Worm (Caenorhabditis elegans): ENCODE data around the gene ZK353.4.

The ZK353.4 gene

ce11 chrIII:8389539-8389938 lies at the start of gene ZK353.4:
TSS of gene ZK353.4 (minus strand) at chrIII:8389639.
- TF ChIP-seq flh-1 (GFP tag; optimal IDR thresholded peaks at IDR 0.05), result no peak
- no peak for TF ChIP-seq sptf-1 (tag; optimal IDR thresholded peaks at IDR 0.05)
- no peak for TF ChIP-seq M03D4.4 (tag; optimal IDR thresholded peaks at IDR 0.05)
- no peak for TF ChIP-seq cnd-1 (tag; optimal IDR thresholded peaks at IDR 0.05)
- no peak for TF ChIP-seq nhr-237 (tag; optimal IDR thresholded peaks at IDR 0.05)
- no peak for TF ChIP-seq mls-2 (tag; optimal IDR thresholded peaks at IDR 0.05)
- TF ChIP-seq bed-3 (GFP tag; optimal IDR thresholded peaks at IDR 0.05), result no peak
- TF ChIP-seq snpc-4 (tag; optimal IDR thresholded peaks at IDR 0.05), result no peak
- TF ChIP-seq mab-5 (tag; optimal IDR thresholded peaks at IDR 0.05), result no peak
- no peak for TF ChIP-seq ceh-83 (GFP tag; optimal IDR thresholded peaks at IDR 0.05)
- no peak for TF ChIP-seq lsy-2 (tag; optimal IDR thresholded peaks at IDR 0.05)
- TF ChIP-seq blmp-1 (tag; optimal IDR thresholded peaks at IDR 0.05), result no peak
- TF ChIP-seq nhr-2 (tag; optimal IDR thresholded peaks at IDR 0.05), result no peak
- TF ChIP-seq drap-1 (GFP tag; optimal IDR thresholded peaks at IDR 0.05), result no peak

DNA sequence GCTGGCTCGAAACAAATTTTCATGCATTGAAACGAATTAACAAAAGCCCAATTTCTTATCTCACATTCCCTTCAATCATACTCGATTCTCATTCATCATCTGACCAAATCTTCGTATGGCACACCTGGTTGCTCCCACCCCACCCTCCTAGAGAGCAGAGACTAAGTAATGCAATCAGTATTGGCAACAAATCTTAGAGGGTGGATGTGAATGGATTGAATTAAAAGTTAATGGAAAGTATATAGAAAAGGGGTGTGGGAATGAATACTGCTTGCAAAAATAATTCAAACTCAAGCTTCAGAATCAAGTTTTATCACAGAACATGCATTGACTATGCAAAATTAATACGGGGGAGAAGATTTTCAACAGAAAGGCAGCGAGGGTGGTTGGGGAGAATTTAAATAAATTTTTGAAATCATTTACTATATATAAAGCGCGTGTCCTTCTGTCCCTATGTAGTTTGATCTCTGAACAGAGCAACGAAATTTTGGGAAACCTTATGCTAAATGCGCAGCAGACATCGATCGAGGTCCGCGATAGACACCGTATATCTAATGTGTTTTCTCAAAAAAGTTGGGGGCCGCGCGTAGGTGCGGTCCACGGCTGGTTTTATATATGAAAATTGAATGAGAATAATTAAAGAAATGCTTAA lies 48.5 kb upstream of the ZK353.4 start:
- peak; percentile 63 for TF ChIP-seq ces-1 (GFP tag; optimal IDR thresholded peaks at IDR 0.05)
- no peak for TF ChIP-seq ceh-39 (tag; optimal IDR thresholded peaks at IDR 0.05)

ce11 chrIII:8435074-8435473 lies 45.6 kb upstream of the ZK353.4 start, which contains the start of gene ZK1236.9:
TSS of gene ZK1236.9 (minus strand) at chrIII:8435174.
- TF ChIP-seq flh-1 (GFP tag; optimal IDR thresholded peaks at IDR 0.05) (no peak), M03D4.4 (tag; optimal IDR thresholded peaks at IDR 0.05) (no peak), drap-1 (GFP tag; optimal IDR thresholded peaks at IDR 0.05) (no peak), ceh-43 (GFP tag; optimal IDR thresholded peaks at IDR 0.05) (no peak), sem-2 (GFP tag; optimal IDR thresholded peaks at IDR 0.05) (no peak), sptf-1 (tag; optimal IDR thresholded peaks at IDR 0.05) (no peak), mab-5 (tag; optimal IDR thresholded peaks at IDR 0.05) (no peak), unc-120 (tag; optimal IDR thresholded peaks at IDR 0.05; ENCODE audit: poor library complexity, severe bottlenecking) (no peak), lin-32 (GFP tag; optimal IDR thresholded peaks at IDR 0.05) (no peak)

DNA sequence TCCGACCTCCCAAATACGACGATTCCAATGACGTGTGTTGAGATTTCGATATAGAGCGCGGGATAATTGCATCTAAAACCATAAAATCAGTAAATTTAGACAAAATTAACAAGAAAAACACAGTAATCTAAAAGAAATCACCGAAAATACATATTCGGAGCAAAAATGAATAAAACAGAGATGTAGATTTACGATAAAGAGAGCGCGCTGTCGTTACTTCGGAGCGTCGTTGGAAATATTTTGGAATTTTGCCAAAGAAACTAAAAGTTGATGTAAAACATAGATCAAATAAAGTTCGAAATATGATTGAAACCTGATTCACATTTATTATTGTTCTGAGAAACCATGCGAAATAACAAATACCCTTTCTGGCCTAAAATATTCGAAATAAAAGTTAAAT lies 42.7 kb upstream of the ZK353.4 start, which contains the start of gene ZK1236.5:
Gene ZK1236.5, minus strand, starts transcription at position 72 of the 400 bp plus-strand sequence.
- TF ChIP-seq ces-1 (GFP tag; optimal IDR thresholded peaks at IDR 0.05), result peak; percentile 18
- TF ChIP-seq lsy-2 (tag; optimal IDR thresholded peaks at IDR 0.05), result no peak

ce11 chrIII:8429497-8429896 lies 40.1 kb upstream of the ZK353.4 start:
- TF ChIP-seq mab-5 (tag; optimal IDR thresholded peaks at IDR 0.05) (no peak), nhr-28 (tag; optimal IDR thresholded peaks at IDR 0.05) (no peak), lsy-2 (tag; optimal IDR thresholded peaks at IDR 0.05) (no peak), lin-32 (GFP tag; optimal IDR thresholded peaks at IDR 0.05) (no peak), drap-1 (GFP tag; optimal IDR thresholded peaks at IDR 0.05) (no peak), elt-3 (tag; optimal IDR thresholded peaks at IDR 0.05) (no peak), snpc-4 (tag; optimal IDR thresholded peaks at IDR 0.05) (no peak), bed-3 (GFP tag; optimal IDR thresholded peaks at IDR 0.05) (no peak), unc-62 (GFP tag; optimal IDR thresholded peaks at IDR 0.05) (no peak), ztf-11 (tag; optimal IDR thresholded peaks at IDR 0.05) (no peak), lin-13 (tag; optimal IDR thresholded peaks at IDR 0.05) (no peak), cnd-1 (tag; optimal IDR thresholded peaks at IDR 0.05) (no peak), mep-1 (tag; optimal IDR thresholded peaks at IDR 0.05) (no peak)

ce11 chrIII:8429035-8429434 lies 39.6 kb upstream of the ZK353.4 start, which contains the start of gene ZK1236.1:
TSS of gene ZK1236.1 (plus strand) at chrIII:8429297.
- TF ChIP-seq ces-1 (GFP tag; optimal IDR thresholded peaks at IDR 0.05) (no peak), unc-39 (tag; optimal IDR thresholded peaks at IDR 0.05) (no peak), lin-32 (GFP tag; optimal IDR thresholded peaks at IDR 0.05) (no peak), unc-62 (GFP tag; optimal IDR thresholded peaks at IDR 0.05) (no peak), nhr-76 (tag; optimal IDR thresholded peaks at IDR 0.05) (no peak), nhr-12 (tag; optimal IDR thresholded peaks at IDR 0.05) (no peak), flh-1 (GFP tag; optimal IDR thresholded peaks at IDR 0.05) (no peak), nhr-237 (tag; optimal IDR thresholded peaks at IDR 0.05) (no peak), blmp-1 (tag; optimal IDR thresholded peaks at IDR 0.05) (no peak), ceh-83 (GFP tag; optimal IDR thresholded peaks at IDR 0.05) (no peak), mab-5 (tag; optimal IDR thresholded peaks at IDR 0.05) (no peak), mls-2 (tag; optimal IDR thresholded peaks at IDR 0.05) (no peak), lin-13 (tag; optimal IDR thresholded peaks at IDR 0.05) (no peak), bed-3 (GFP tag; optimal IDR thresholded peaks at IDR 0.05) (no peak), lsy-2 (tag; optimal IDR thresholded peaks at IDR 0.05) (no peak)

Measured in whole organism, mixed stage, embryonic.